Worm (Caenorhabditis elegans): Measurements from ENCODE around the gene dnpp-1.

DNA sequence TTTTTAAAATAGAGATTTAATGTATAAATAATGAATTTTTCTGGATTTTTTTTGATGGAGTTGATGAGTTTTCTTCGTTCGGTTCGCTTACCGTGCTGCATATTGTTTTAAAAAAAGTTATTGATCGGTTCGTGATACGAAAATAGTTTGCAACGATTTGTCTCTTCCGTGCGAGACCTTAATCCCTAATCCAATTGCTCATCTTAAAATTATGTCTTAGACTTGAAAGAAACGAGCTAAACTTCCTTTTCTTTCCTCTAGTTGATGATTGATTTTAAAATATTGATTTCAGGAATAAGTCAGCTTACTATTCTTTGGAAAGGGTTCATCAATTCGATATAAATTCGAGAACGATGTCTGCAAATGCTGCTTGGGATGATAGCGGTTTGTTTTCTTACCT, 44.8 kb upstream of the dnpp-1 start, which contains the start of gene C28H8.3:
- TF ChIP-seq ama-1 (optimal IDR thresholded peaks at IDR 0.05), result no peak
- no peak for TF ChIP-seq sea-1 (GFP tag; conservative IDR thresholded peaks at IDR 0.05)
- TF ChIP-seq B0310.2 (tag; optimal IDR thresholded peaks at IDR 0.05), result no peak
- TF ChIP-seq scrt-1 (GFP tag; IDR thresholded peaks at IDR 0.05), result no peak
- TF ChIP-seq pes-1 (GFP tag; IDR thresholded peaks at IDR 0.05), result no peak
- no peak for TF ChIP-seq flt-1 (GFP tag; IDR thresholded peaks at IDR 0.05)

All from whole organism, early embryonic.